Worm (Caenorhabditis elegans) whole organism, L1 larva: Measurements from ENCODE around the gene tag-123.

Experiments used
- C04F5.9 ChIP-seq: sonication (generic microtip); optimal IDR thresholded peaks from 2 replicates; lab custom pipeline; 2016; ENCODE audit warnings: missing genetic modification characterization, missing compliant biosample characterization
- C16A3.4 ChIP-seq: fragments of 150-350 bp; optimal IDR thresholded peaks from 2 replicates; lab custom pipeline; 2014; ENCODE audit warnings: missing biosample characterization, missing genetic modification characterization
- C34B4.2 ChIP-seq: sonication (generic microtip); optimal IDR thresholded peaks from 2 replicates; lab custom pipeline; 2017; ENCODE audit warnings: mild to moderate bottlenecking, missing genetic modification characterization, missing compliant biosample characterization
- Y116A8C.19 ChIP-seq: sonication (generic microtip); optimal IDR thresholded peaks from 2 replicates; lab custom pipeline; 2016; ENCODE audit warnings: missing compliant biosample characterization, missing genetic modification characterization, borderline replicate concordance
- alr-1 ChIP-seq: fragments of 200-800 bp; sonication (Bioruptor generic); optimal IDR thresholded peaks from 2 replicates; lab custom pipeline; 2018; ENCODE audit warnings: borderline replicate concordance, mild to moderate bottlenecking, missing genetic modification characterization, missing compliant biosample characterization
- ama-1 ChIP-seq: fragments of 150-350 bp; optimal IDR thresholded peaks from 2 replicates; lab custom pipeline; 2014
- blmp-1 ChIP-seq: fragments of 150-350 bp; optimal IDR thresholded peaks from 2 replicates; lab custom pipeline; 2014; ENCODE audit warnings: missing biosample characterization, missing genetic modification characterization
- ceh-8 ChIP-seq: fragments of 200-800 bp; sonication (Bioruptor generic); optimal IDR thresholded peaks from 2 replicates; lab custom pipeline; 2018; ENCODE audit warnings: mild to moderate bottlenecking, missing genetic modification characterization, moderate library complexity, missing compliant biosample characterization
- ceh-88 ChIP-seq: fragments of 200-800 bp; sonication (Bioruptor generic); IDR thresholded peaks from 2 replicates; pipeline ENCODE4 v1.3.6; 2022; ENCODE audit warnings: missing genetic modification characterization, missing compliant biosample characterization
- ceh-90 ChIP-seq: sonication (generic microtip); optimal IDR thresholded peaks from 2 replicates; lab custom pipeline; 2016; ENCODE audit warnings: missing genetic modification characterization, missing compliant biosample characterization
- dpl-1 ChIP-seq, 3 experiments: fragments of 150-350 bp in 2 of 3; sonication (generic microtip) in 1 of 3; optimal IDR thresholded peaks; 2 replicates each; lab custom pipeline; 2014 to 2017; ENCODE audit warnings: missing biosample characterization in 3 of 3, missing genetic modification characterization in 3 of 3, missing genetic modification reagents in 3 of 3
- dsc-1 ChIP-seq: sonication (generic microtip); optimal IDR thresholded peaks from 2 replicates; lab custom pipeline; 2016; ENCODE audit warnings: mild to moderate bottlenecking, missing genetic modification characterization, missing compliant biosample characterization
- elt-2 ChIP-seq: sonication (generic microtip); optimal IDR thresholded peaks from 2 replicates; lab custom pipeline; 2016; ENCODE audit warnings: missing genetic modification characterization, mild to moderate bottlenecking, inconsistent platforms, missing compliant biosample characterization, missing genetic modification reagents
- grh-1 ChIP-seq: fragments of 200-800 bp; sonication (Bioruptor generic); IDR thresholded peaks from 2 replicates; pipeline ENCODE4 v1.3.6; 2022; ENCODE audit warnings: missing genetic modification reagents, missing genetic modification characterization, missing compliant biosample characterization
- hlh-17 ChIP-seq: fragments of 200-800 bp; sonication (Bioruptor generic); optimal IDR thresholded peaks from 2 replicates; lab custom pipeline; 2018; ENCODE audit warnings: missing genetic modification characterization, mild to moderate bottlenecking, missing compliant biosample characterization, moderate library complexity, borderline replicate concordance
- hpl-2 ChIP-seq: fragments of 150-350 bp; optimal IDR thresholded peaks from 2 replicates; lab custom pipeline; 2014; ENCODE audit warnings: missing biosample characterization, missing genetic modification reagents, missing genetic modification characterization
- lin-13 ChIP-seq: fragments of 150-350 bp; optimal IDR thresholded peaks from 2 replicates; lab custom pipeline; 2014; ENCODE audit warnings: missing biosample characterization, missing genetic modification reagents, missing genetic modification characterization
- lin-14 ChIP-seq: fragments of 200-800 bp; sonication (Bioruptor generic); optimal IDR thresholded peaks from 2 replicates; lab custom pipeline; 2018; ENCODE audit warnings: mild to moderate bottlenecking, missing genetic modification characterization, moderate library complexity, missing compliant biosample characterization
- lin-35 ChIP-seq, 2 experiments: fragments of 150-350 bp; optimal IDR thresholded peaks; 2 replicates each; lab custom pipeline; 2014; ENCODE audit warnings: missing biosample characterization in 2 of 2, missing genetic modification characterization in 2 of 2, missing genetic modification reagents in 2 of 2
- lin-39 ChIP-seq: fragments of 150-350 bp; optimal IDR thresholded peaks from 2 replicates; lab custom pipeline; 2014; ENCODE audit warnings: missing biosample characterization, missing genetic modification reagents, missing genetic modification characterization
- mdl-1 ChIP-seq, 2 experiments: fragments of 150-350 bp; optimal IDR thresholded peaks; 2 replicates each; lab custom pipeline; 2014 to 2017; ENCODE audit warnings: missing biosample characterization in 2 of 2, missing genetic modification characterization in 2 of 2, inconsistent platforms in 1 of 2
- mep-1 ChIP-seq: fragments of 150-350 bp; optimal IDR thresholded peaks from 2 replicates; lab custom pipeline; 2014; ENCODE audit warnings: missing biosample characterization, missing genetic modification characterization
- nhr-11 ChIP-seq: fragments of 150-350 bp; optimal IDR thresholded peaks from 2 replicates; lab custom pipeline; 2014; ENCODE audit warnings: missing biosample characterization, missing genetic modification characterization
- nhr-12 ChIP-seq: sonication (generic microtip); optimal IDR thresholded peaks from 2 replicates; lab custom pipeline; 2017; ENCODE audit warnings: missing biosample characterization, missing genetic modification characterization
- nhr-20 ChIP-seq: sonication (generic microtip); optimal IDR thresholded peaks from 2 replicates; lab custom pipeline; 2016; ENCODE audit warnings: mild to moderate bottlenecking, missing genetic modification characterization, missing compliant biosample characterization
- nhr-28 ChIP-seq: fragments of 150-350 bp; optimal IDR thresholded peaks from 2 replicates; lab custom pipeline; 2014; ENCODE audit warnings: missing biosample characterization, missing genetic modification characterization
- nhr-71 ChIP-seq: sonication (generic microtip); optimal IDR thresholded peaks from 2 replicates; lab custom pipeline; 2016; ENCODE audit warnings: mild to moderate bottlenecking, missing genetic modification characterization, moderate library complexity, missing compliant biosample characterization
- nhr-76 ChIP-seq: sonication (generic microtip); optimal IDR thresholded peaks from 2 replicates; lab custom pipeline; 2017; ENCODE audit warnings: missing biosample characterization, missing genetic modification characterization
- nhr-84 ChIP-seq: sonication (generic microtip); optimal IDR thresholded peaks from 2 replicates; lab custom pipeline; 2017; ENCODE audit warnings: missing biosample characterization, missing genetic modification characterization
- nhr-85 ChIP-seq: sonication (generic microtip); peaks from one replicate; lab custom pipeline; 2016; ENCODE audit warnings: missing genetic modification characterization, inconsistent platforms, missing compliant biosample characterization
- pag-3 ChIP-seq: sonication (generic microtip); optimal IDR thresholded peaks from 2 replicates; lab custom pipeline; 2017; ENCODE audit warnings: missing genetic modification characterization, mild to moderate bottlenecking, missing compliant biosample characterization, antibody characterized with exemption, borderline replicate concordance; ENCODE audit not compliant: insufficient read depth
- pax-3 ChIP-seq: fragments of 200-800 bp; sonication (Bioruptor generic); optimal IDR thresholded peaks from 2 replicates; lab custom pipeline; 2018; ENCODE audit warnings: mild to moderate bottlenecking, missing genetic modification characterization, moderate library complexity, missing compliant biosample characterization
- rnt-1 ChIP-seq: sonication (generic microtip); optimal IDR thresholded peaks from 2 replicates; lab custom pipeline; 2016; ENCODE audit warnings: mild to moderate bottlenecking, missing genetic modification characterization, moderate library complexity, missing compliant biosample characterization
- snu-23 ChIP-seq: sonication (generic microtip); optimal IDR thresholded peaks from 2 replicates; lab custom pipeline; 2016; ENCODE audit warnings: missing genetic modification characterization, missing compliant biosample characterization
- sup-37 ChIP-seq: fragments of 200-800 bp; sonication (Bioruptor generic); optimal IDR thresholded peaks from 2 replicates; lab custom pipeline; 2018; ENCODE audit warnings: mild to moderate bottlenecking, missing genetic modification characterization, missing compliant biosample characterization
- unc-62 ChIP-seq: fragments of 150-350 bp; optimal IDR thresholded peaks from 2 replicates; lab custom pipeline; 2014; ENCODE audit warnings: missing biosample characterization, missing genetic modification reagents, missing genetic modification characterization
- vab-15 ChIP-seq: sonication (generic microtip); optimal IDR thresholded peaks from 2 replicates; lab custom pipeline; 2017; ENCODE audit warnings: missing genotype, mild to moderate bottlenecking, missing genetic modification characterization, missing compliant biosample characterization
- zip-4 ChIP-seq: fragments of 200-800 bp; sonication (Bioruptor generic); optimal IDR thresholded peaks from 2 replicates; lab custom pipeline; 2018; ENCODE audit warnings: mild to moderate bottlenecking, missing genetic modification characterization, moderate library complexity, missing compliant biosample characterization
- ztf-11 ChIP-seq, 2 experiments: sonication (generic microtip); optimal IDR thresholded peaks; 2 replicates each; lab custom pipeline; 2016 to 2017; ENCODE audit warnings: missing genetic modification characterization in 2 of 2, missing biosample characterization in 1 of 2, missing compliant biosample characterization in 1 of 2

Gene tag-123

ce11 chrX:8426160-8426712 lies 4.4 kb upstream of the tag-123 start:
- TF ChIP-seq snu-23 (GFP tag; lab: Kevin White, UChicago), result peak; percentile 16
- peak; percentile 48 for TF ChIP-seq lin-14 (GFP tag; lab: Kevin White, UChicago)
- no peak for TF ChIP-seq zip-4 (GFP tag; lab: Kevin White, UChicago)
- no peak for TF ChIP-seq nhr-76
- no peak for TF ChIP-seq dpl-1 (GFP tag; optimal IDR thresholded peaks at IDR 0.05; lab: Kevin White, UChicago)
- TF ChIP-seq lin-13 (GFP tag; lab: Kevin White, UChicago), result no peak
- peak; percentile 28 for TF ChIP-seq blmp-1
- peak; percentile 66 for TF ChIP-seq nhr-85 (tag; lab: Kevin White, UChicago)
- TF ChIP-seq mep-1 (tag; lab: Kevin White, UChicago), result no peak
- TF ChIP-seq nhr-71 (tag; lab: Kevin White, UChicago), result peak; percentile 7

- peak; percentile 42 for TF ChIP-seq nhr-85 (tag; lab: Kevin White, UChicago)
- no peak for TF ChIP-seq vab-15 (tag; lab: Kevin White, UChicago)
- no peak for TF ChIP-seq lin-35 (GFP tag; optimal IDR thresholded peaks at IDR 0.05; lab: Kevin White, UChicago)
- TF ChIP-seq blmp-1, result peak; percentile 77
- no peak for TF ChIP-seq ceh-88 (GFP tag; lab: Robert Waterston, UW)
- no peak for TF ChIP-seq lin-39
- no peak for TF ChIP-seq ceh-90 (tag; lab: Kevin White, UChicago)
- no peak for TF ChIP-seq hlh-17
Measured at ce11 chrX:8424286-8424685, 2.4 kb upstream of the tag-123 start.

- TF ChIP-seq hlh-17, result no peak
- TF ChIP-seq lin-13 (GFP tag; lab: Kevin White, UChicago), result no peak
- no peak for TF ChIP-seq ceh-90 (tag; lab: Kevin White, UChicago)
- TF ChIP-seq elt-2 (tag; lab: Kevin White, UChicago), result no peak
- TF ChIP-seq lin-14 (GFP tag; lab: Kevin White, UChicago), result no peak
Measured at ce11 chrX:8423633-8424032, 1.8 kb upstream of the tag-123 start, which contains the start of gene tth-1. Gene tth-1 (minus strand): TSS chrX:8423733.

ce11 chrX:8423199-8423598 lies 1.3 kb upstream of the tag-123 start:
- TF ChIP-seq elt-2 (tag; lab: Kevin White, UChicago) (peak; percentile 8), ztf-11 (tag; optimal IDR thresholded peaks at IDR 0.05; lab: Kevin White, UChicago) (no peak)
- TF ChIP-seq, all 84 proteins: peak for 1

- peak; percentile 77 for TF ChIP-seq alr-1 (tag; lab: Kevin White, UChicago)
- TF ChIP-seq dsc-1 (tag; lab: Kevin White, UChicago), result no peak
Measured at ce11 chrX:8421594-8421993, 261 bp downstream of the tag-123 start.

- TF ChIP-seq nhr-20 (tag; lab: Kevin White, UChicago) (peak; percentile 10), sup-37 (GFP tag; lab: Kevin White, UChicago) (no peak), nhr-11 (no peak), hpl-2 (GFP tag; lab: Kevin White, UChicago) (no peak), blmp-1 (no peak), lin-39 (no peak), C34B4.2 (tag; lab: Kevin White, UChicago) (no peak), ceh-90 (tag; lab: Kevin White, UChicago) (no peak), C16A3.4 (tag; lab: Kevin White, UChicago) (no peak), nhr-28 (tag; lab: Kevin White, UChicago) (no peak), ceh-8 (GFP tag; lab: Kevin White, UChicago) (no peak), ama-1 (no peak), nhr-12 (tag; lab: Kevin White, UChicago) (no peak), pag-3 (tag; lab: Kevin White, UChicago) (no peak), rnt-1 (tag; lab: Kevin White, UChicago) (peak; percentile 7), mdl-1 (tag; optimal IDR thresholded peaks at IDR 0.05; lab: Kevin White, UChicago) (no peak), nhr-71 (tag; lab: Kevin White, UChicago) (peak; percentile 2), pax-3 (tag; lab: Kevin White, UChicago) (no peak), Y116A8C.19 (tag; lab: Kevin White, UChicago) (no peak), C04F5.9 (tag; lab: Kevin White, UChicago) (no peak), dsc-1 (tag; lab: Kevin White, UChicago) (no peak), grh-1 (no peak), unc-62 (GFP tag; lab: Kevin White, UChicago) (no peak), ceh-88 (GFP tag; lab: Robert Waterston, UW) (no peak), lin-35 (GFP tag; optimal IDR thresholded peaks at IDR 0.05; lab: Kevin White, UChicago) (peak in 1 of 2 experiments; percentile 26), nhr-84 (no peak), nhr-85 (tag; lab: Kevin White, UChicago) (peak; percentile 62)
Measured at ce11 chrX:8419252-8419651, 2.6 kb downstream of the tag-123 start.
